Fruit fly (Drosophila melanogaster): ENCODE measurements around the gene CG6664.

The CG6664 gene

dm6 chr3L:17006250-17006693, 9.7 kb downstream of the CG6664 start:
- no peak for TF ChIP-seq CG17801 (GFP tag; optimal IDR thresholded peaks at IDR 0.05; ENCODE audit: partially characterized antibody)

dm6 chr3L:17005415-17005796, 10.6 kb downstream of the CG6664 start:
- TF ChIP-seq CG17801 (GFP tag; optimal IDR thresholded peaks at IDR 0.05; ENCODE audit: partially characterized antibody) = no peak

DNA sequence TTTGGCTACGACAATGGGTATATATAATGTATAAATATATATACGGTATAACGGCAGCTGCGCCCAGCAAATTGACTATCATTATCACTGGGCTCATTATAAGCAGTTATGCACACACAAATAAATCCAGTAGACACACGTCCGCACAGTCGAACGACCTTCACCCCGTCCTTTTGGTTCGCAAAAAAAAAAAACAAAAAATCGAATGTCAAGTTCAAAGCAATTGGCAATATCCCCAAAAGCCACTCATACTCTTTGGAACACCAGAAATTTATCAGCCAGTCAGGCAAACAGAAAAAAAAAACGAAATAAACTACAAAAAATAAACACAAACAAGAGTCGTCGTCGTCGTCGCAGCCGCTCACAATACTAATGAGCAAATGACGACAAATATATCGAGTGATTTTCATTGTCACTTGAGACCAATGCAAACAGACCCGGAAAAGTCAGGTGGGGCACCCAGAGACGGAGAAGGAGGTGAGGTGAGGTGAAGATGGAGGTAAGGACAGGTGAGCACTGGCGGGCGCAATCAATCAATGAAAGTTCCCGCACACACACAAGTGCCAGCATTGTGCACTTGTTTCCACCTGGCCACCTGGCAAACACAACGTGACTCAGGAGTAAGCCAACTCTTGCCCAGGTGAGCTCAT, 11.1 kb downstream of the CG6664 start:
- no peak for TF ChIP-seq CG17801 (GFP tag; optimal IDR thresholded peaks at IDR 0.05; ENCODE audit: partially characterized antibody)

DNA sequence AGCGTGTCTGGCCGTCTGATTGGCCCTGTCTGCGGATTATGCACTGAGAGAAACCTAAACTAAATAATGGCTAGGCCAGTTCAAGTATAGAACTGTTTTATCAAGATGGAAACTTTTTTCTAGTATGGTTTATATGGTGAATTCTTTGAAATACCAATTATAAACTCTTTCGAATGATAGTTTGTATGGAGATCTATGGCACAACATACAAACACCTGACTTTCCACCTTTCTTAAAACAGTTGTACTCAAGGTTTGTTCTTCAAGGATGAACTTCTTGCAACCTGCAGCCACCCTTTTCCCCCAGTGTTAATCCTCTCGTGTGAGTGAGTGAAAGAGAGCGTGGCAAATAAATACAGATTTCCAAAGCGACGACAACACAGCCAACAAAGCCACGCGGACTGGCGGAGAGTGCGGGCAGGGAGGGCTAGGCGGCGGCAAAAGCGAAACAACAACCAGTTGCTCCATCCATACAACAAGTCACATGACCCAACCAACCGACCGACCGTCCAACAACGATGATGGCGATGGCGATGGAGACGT, 11.7 kb downstream of the CG6664 start:
- TF ChIP-seq CG17801 (GFP tag; optimal IDR thresholded peaks at IDR 0.05; ENCODE audit: partially characterized antibody) = no peak

DNA sequence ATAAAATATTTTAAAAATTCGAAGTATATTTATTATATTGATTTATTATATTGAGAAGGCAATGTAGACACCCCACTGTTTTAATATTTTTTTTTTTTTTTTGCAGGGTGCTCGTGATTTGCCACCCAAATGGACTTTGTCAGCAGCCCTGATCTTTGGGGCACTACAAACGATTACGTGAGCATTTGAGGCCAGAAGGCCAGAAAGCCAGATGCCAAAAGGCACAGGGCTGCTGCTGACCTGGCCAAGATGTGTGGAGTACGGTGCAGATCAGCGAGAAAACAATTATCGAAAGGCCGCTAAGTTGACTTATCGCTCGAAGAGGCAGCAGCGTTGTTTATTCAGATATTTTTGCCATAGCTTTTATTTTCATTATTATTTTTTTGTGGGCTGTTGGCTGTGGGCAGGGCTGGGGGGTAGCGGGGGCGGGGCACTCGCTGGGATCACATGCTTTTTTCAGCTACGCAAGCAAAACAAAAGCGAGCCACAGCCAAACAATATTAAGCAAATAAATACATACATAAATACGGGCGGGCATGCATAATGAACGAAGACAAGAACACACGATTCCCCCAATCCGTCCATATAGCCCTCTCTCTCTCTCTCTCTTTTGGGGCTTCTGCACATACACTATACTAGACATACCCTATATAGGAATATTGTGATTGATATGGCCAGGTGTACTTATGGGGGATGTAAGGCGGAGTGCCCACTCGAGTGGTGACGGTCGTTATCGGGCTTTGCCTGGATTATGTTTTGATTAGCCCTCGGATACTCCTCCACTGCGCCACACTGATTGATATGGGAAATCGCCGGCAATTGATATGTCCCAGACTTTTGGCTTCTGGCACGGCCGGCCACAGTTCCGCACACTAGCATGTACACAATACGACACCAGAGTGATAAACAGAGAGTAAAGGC, 12.5 kb downstream of the CG6664 start:
- peak; percentile 29 for TF ChIP-seq CG17801 (GFP tag; optimal IDR thresholded peaks at IDR 0.05; ENCODE audit: partially characterized antibody)

- TF ChIP-seq CG17801 (GFP tag; optimal IDR thresholded peaks at IDR 0.05; ENCODE audit: partially characterized antibody) = no peak
Observed at dm6 chr3L:17002140-17002849, 13.7 kb downstream of the CG6664 start.

DNA sequence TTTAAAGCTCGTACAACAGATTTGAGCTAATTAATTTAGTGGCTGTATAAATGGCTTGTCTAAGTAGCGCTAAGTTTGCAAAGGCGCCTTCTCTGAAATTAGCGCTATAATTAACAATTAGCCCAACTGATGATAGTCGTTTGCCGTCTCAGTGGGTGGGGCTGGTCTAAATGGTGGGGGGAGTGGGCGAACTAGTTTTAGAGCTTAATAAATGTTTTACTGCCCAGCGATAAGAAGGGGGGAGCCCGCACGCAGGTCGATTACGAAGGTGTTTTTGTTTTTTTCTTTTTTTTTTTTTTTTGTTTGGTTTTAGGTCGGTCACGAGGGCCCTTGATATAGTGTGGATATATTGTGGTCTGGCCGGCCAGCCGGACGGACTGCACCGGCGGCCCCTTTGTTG, 14.9 kb downstream of the CG6664 start:
- no peak for TF ChIP-seq CG17801 (GFP tag; optimal IDR thresholded peaks at IDR 0.05; ENCODE audit: partially characterized antibody)

- peak; percentile 33 for TF ChIP-seq CG17801 (GFP tag; optimal IDR thresholded peaks at IDR 0.05; ENCODE audit: partially characterized antibody)
Observed at dm6 chr3L:17000289-17000688, 15.7 kb downstream of the CG6664 start.

dm6 chr3L:16994805-16995204, 21.2 kb downstream of the CG6664 start:
- TF ChIP-seq CG17801 (GFP tag; optimal IDR thresholded peaks at IDR 0.05; ENCODE audit: partially characterized antibody) = no peak

DNA sequence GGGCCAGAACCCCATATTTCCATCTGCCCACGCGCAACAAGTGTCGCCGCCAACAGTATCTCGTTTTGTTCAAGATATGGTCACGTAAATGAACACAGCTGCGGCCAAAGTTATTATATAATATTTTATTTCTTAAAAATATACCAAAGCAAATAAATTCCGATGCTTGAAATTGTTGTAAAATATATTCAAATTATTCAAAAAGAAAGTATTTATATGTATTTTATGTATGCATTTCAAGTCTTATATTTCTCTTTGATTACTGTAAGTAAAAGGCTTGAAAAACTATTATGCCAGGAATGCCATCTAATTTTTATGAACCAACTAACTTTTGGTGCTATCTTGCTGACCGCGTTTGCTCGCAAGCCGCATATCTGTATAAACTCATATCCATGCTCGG, 26.8 kb downstream of the CG6664 start:
- no peak for TF ChIP-seq CG17801 (GFP tag; optimal IDR thresholded peaks at IDR 0.05; ENCODE audit: partially characterized antibody)

dm6 chr3L:16988526-16988925, 27.5 kb downstream of the CG6664 start:
- TF ChIP-seq CG17801 (GFP tag; optimal IDR thresholded peaks at IDR 0.05; ENCODE audit: partially characterized antibody) = no peak

- no peak for TF ChIP-seq CG17801 (GFP tag; optimal IDR thresholded peaks at IDR 0.05; ENCODE audit: partially characterized antibody)
Observed at dm6 chr3L:16987347-16987746, 28.6 kb downstream of the CG6664 start.

dm6 chr3L:16986062-16987013, 29.6 kb downstream of the CG6664 start:
- no peak for TF ChIP-seq CG17801 (GFP tag; optimal IDR thresholded peaks at IDR 0.05; ENCODE audit: partially characterized antibody)

DNA sequence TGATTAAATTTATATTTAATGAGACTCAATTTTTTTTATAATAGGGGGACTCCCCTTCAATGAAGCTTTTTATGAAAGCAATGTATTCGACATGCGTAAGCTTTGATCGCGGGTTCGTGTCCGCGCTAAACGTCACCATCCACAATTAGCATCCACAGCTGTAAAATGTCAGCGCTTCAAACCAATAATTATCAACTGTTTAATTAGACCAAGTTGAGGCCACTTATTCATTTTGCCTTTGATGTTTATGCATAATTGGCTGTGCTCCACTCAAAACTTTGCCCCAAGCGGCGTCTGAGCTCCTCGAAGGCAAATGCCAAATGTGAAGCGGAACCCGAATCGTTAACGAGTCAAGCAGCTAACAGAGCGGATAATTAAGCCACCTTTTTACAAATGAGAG, 30.4 kb downstream of the CG6664 start:
- no peak for TF ChIP-seq CG17801 (GFP tag; optimal IDR thresholded peaks at IDR 0.05; ENCODE audit: partially characterized antibody)

Data from ovary, adult (tissue).